Fruit fly (Drosophila melanogaster) whole organism, wandering third instar larva: ENCODE results near the gene CG33631.

ENCODE experiments used
- Dfd ChIP-seq: fragments of >200 bp; optimal IDR thresholded peaks from 2 replicates; lab custom pipeline; 2017; ENCODE audit warnings: missing biosample characterization, missing genetic modification characterization
- Rel ChIP-seq, 2 experiments: fragments of 200-800 bp; sonication (Bioruptor generic) in 1 of 2; optimal IDR thresholded peaks; 2 replicates in 1 of 2; 3 replicates in 1 of 2; lab custom pipeline; 2016 to 2019; ENCODE audit warnings: mild to moderate bottlenecking in 2 of 2, missing biosample characterization in 2 of 2, missing genetic modification characterization in 2 of 2, moderate library complexity in 1 of 2
- Sp1 ChIP-seq: fragments of 200-800 bp; sonication (Bioruptor generic); optimal IDR thresholded peaks from 3 replicates; lab custom pipeline; 2019; ENCODE audit warnings: missing biosample characterization, mild to moderate bottlenecking, missing genetic modification characterization, moderate library complexity
- Vsx2 ChIP-seq: fragments of 200-300, 225-300 bp; sonication (Bioruptor generic); optimal IDR thresholded peaks from 2 replicates; lab custom pipeline; 2018; ENCODE audit warnings: missing biosample characterization, missing genetic modification characterization; ENCODE audit not compliant: partially characterized antibody
- br ChIP-seq: fragments of 200-800 bp; sonication (Bioruptor generic); optimal IDR thresholded peaks from 2 replicates; lab custom pipeline; 2016; ENCODE audit warnings: missing biosample characterization, missing genetic modification characterization
- brk ChIP-seq: fragments of 200-800 bp; sonication (Bioruptor generic); optimal IDR thresholded peaks from 2 replicates; lab custom pipeline; 2016; ENCODE audit warnings: missing biosample characterization, mild to moderate bottlenecking, missing genetic modification characterization
- h ChIP-seq: fragments of 200-800 bp; sonication (Bioruptor generic); optimal IDR thresholded peaks from 3 replicates; lab custom pipeline; 2016; ENCODE audit warnings: missing biosample characterization, mild to moderate bottlenecking, missing genetic modification characterization
- jim ChIP-seq: fragments of 175-275, 200-325 bp; sonication (Bioruptor generic); optimal IDR thresholded peaks from 2 replicates; lab custom pipeline; 2016; ENCODE audit warnings: missing biosample characterization, mild to moderate bottlenecking, missing genetic modification characterization
- lola ChIP-seq: fragments of >200 bp; optimal IDR thresholded peaks from 2 replicates; lab custom pipeline; 2017; ENCODE audit warnings: missing biosample characterization, missing genetic modification characterization
- psq ChIP-seq: fragments of 200-800 bp; sonication (Bioruptor generic); optimal IDR thresholded peaks from 3 replicates; lab custom pipeline; 2017; ENCODE audit warnings: missing biosample characterization, mild to moderate bottlenecking, missing genetic modification characterization, moderate library complexity
- sage ChIP-seq: fragments of 200-800 bp; sonication (Bioruptor generic); optimal IDR thresholded peaks from 2 replicates; lab custom pipeline; 2016; ENCODE audit warnings: missing biosample characterization, mild to moderate bottlenecking, missing genetic modification characterization
- usp ChIP-seq: fragments of >200 bp; optimal IDR thresholded peaks from 2 replicates; lab custom pipeline; 2017; ENCODE audit warnings: missing biosample characterization, missing genetic modification characterization
- woc ChIP-seq: sonication (Bioruptor generic); optimal IDR thresholded peaks from 2 replicates; lab custom pipeline; 2016; ENCODE audit warnings: missing biosample characterization, mild to moderate bottlenecking, missing genetic modification characterization

dm6 chr3R:10109938-10110337 lies 46.1 kb downstream of the CG33631 start, which contains the start of gene Fmr1:
- TF ChIP-seq h (GFP tag; lab: Kevin White, UChicago) (peak; percentile 60), usp (GFP tag; lab: Kevin White, UChicago) (no peak), jim (no peak), woc (GFP tag; lab: Kevin White, UChicago) (no peak), Sp1 (GFP tag; lab: Kevin White, UChicago) (no peak), lola (no peak), Vsx2 (no peak), br (GFP tag; lab: Kevin White, UChicago) (peak; percentile 40), psq (GFP tag; lab: Kevin White, UChicago) (peak; percentile 97), Dfd (GFP tag; lab: Kevin White, UChicago) (no peak), brk (GFP tag; lab: Kevin White, UChicago) (no peak), sage (GFP tag; lab: Kevin White, UChicago) (no peak), Rel (GFP tag; optimal IDR thresholded peaks at IDR 0.05; lab: Kevin White, UChicago) (no peak), Rel (tag; optimal IDR thresholded peaks at IDR 0.05; lab: Kevin White, UChicago) (peak; percentile 12)
